Worm (Caenorhabditis elegans) whole organism, young adult: Measurements from ENCODE around the gene scc-1.
A peak's percentile ranks its signal among the peaks of the same experiment; 100 is the strongest.

ENCODE experiments used
- B0035.1 ChIP-seq: sonication (generic microtip); optimal IDR thresholded peaks from 2 replicates; lab custom pipeline; 2016; ENCODE audit warnings: missing genetic modification characterization, mild to moderate bottlenecking, missing compliant biosample characterization, missing genotype, missing genetic modification reagents
- C06A6.2 ChIP-seq: fragments of 200-800 bp; sonication (Bioruptor generic); conservative IDR thresholded peaks from 2 replicates; pipeline ENCODE4 v1.3.6; 2022; ENCODE audit warnings: missing genetic modification characterization, missing compliant biosample characterization
- D2030.7 ChIP-seq: fragments of 200-800 bp; sonication (Bioruptor generic); IDR thresholded peaks from 2 replicates; pipeline ENCODE4 v1.3.6; 2022; ENCODE audit warnings: missing genetic modification reagents, missing genetic modification characterization, missing compliant biosample characterization
- F49E8.2 ChIP-seq: sonication (generic microtip); optimal IDR thresholded peaks from 3 replicates; lab custom pipeline; 2017; ENCODE audit warnings: missing genetic modification characterization, mild to moderate bottlenecking, missing compliant biosample characterization, antibody characterized with exemption, moderate library complexity; ENCODE audit not compliant: insufficient read depth
- F52B5.7 ChIP-seq: sonication (generic microtip); optimal IDR thresholded peaks from 2 replicates; lab custom pipeline; 2016; ENCODE audit warnings: mild to moderate bottlenecking, missing genetic modification characterization, missing compliant biosample characterization
- F55B11.4 ChIP-seq: sonication (generic microtip); optimal IDR thresholded peaks from 2 replicates; lab custom pipeline; 2016; ENCODE audit warnings: missing compliant biosample characterization, missing genetic modification characterization, borderline replicate concordance; ENCODE audit not compliant: insufficient read depth
- F57C9.4 ChIP-seq: sonication (generic microtip); optimal IDR thresholded peaks from 2 replicates; lab custom pipeline; 2017; ENCODE audit warnings: mild to moderate bottlenecking, missing genetic modification characterization, missing compliant biosample characterization
- T26A5.8 ChIP-seq: sonication (generic microtip); optimal IDR thresholded peaks from 2 replicates; lab custom pipeline; 2016; ENCODE audit warnings: missing genetic modification characterization, missing compliant biosample characterization
- Y53F4B.3 ChIP-seq: fragments of 200-800 bp; sonication (Bioruptor generic); IDR thresholded peaks from 2 replicates; pipeline ENCODE4 v1.3.6; 2022; ENCODE audit warnings: missing genetic modification reagents, missing genetic modification characterization, missing compliant biosample characterization
- Y67H2A.10 ChIP-seq: fragments of 200-800 bp; sonication (Bioruptor generic); conservative IDR thresholded peaks from 2 replicates; pipeline ENCODE4 v1.3.6; 2022; ENCODE audit warnings: missing genetic modification reagents, missing genetic modification characterization, missing compliant biosample characterization
- atf-7 ChIP-seq: sonication (generic microtip); optimal IDR thresholded peaks from 2 replicates; lab custom pipeline; 2017; ENCODE audit warnings: mild to moderate bottlenecking, missing genetic modification characterization, missing compliant biosample characterization
- attf-5 ChIP-seq: fragments of 200-800 bp; sonication (Bioruptor generic); optimal IDR thresholded peaks from 2 replicates; lab custom pipeline; 2018; ENCODE audit warnings: mild to moderate bottlenecking, missing genetic modification characterization, missing compliant biosample characterization
- attf-6 ChIP-seq: fragments of 200-800 bp; sonication (Bioruptor generic); IDR thresholded peaks from 2 replicates; pipeline ENCODE4 v1.3.6; 2022; ENCODE audit warnings: missing genetic modification reagents, missing genetic modification characterization, missing compliant biosample characterization
- ceh-40 ChIP-seq: fragments of 200-800 bp; sonication (Bioruptor generic); IDR thresholded peaks from 2 replicates; pipeline ENCODE4 v1.3.6; 2022; ENCODE audit warnings: missing genetic modification characterization, missing compliant biosample characterization
- ceh-91 ChIP-seq: fragments of 200-800 bp; sonication (Bioruptor generic); IDR thresholded peaks from 2 replicates; pipeline ENCODE4 v1.3.6; 2022; ENCODE audit warnings: missing genetic modification reagents, missing genetic modification characterization, missing compliant biosample characterization
- dpl-1 ChIP-seq: fragments of 150-350 bp; optimal IDR thresholded peaks from 2 replicates; lab custom pipeline; 2014; ENCODE audit warnings: missing biosample characterization, missing genetic modification reagents, missing genetic modification characterization
- efl-1 ChIP-seq: fragments of 150-350 bp; optimal IDR thresholded peaks from 2 replicates; lab custom pipeline; 2014; ENCODE audit warnings: missing biosample characterization, missing genetic modification reagents, missing genetic modification characterization
- egl-18 ChIP-seq: fragments of 200-800 bp; sonication (Bioruptor generic); IDR thresholded peaks from 2 replicates; pipeline ENCODE4 v1.3.6; 2022; ENCODE audit warnings: missing genetic modification reagents, missing genetic modification characterization, missing compliant biosample characterization
- egrh-3 ChIP-seq: fragments of 200-800 bp; sonication (Bioruptor generic); IDR thresholded peaks from 2 replicates; pipeline ENCODE4 v1.3.6; 2022; ENCODE audit warnings: missing genetic modification reagents, missing genetic modification characterization, missing compliant biosample characterization
- ets-4 ChIP-seq: fragments of 200-800 bp; sonication (Bioruptor generic); optimal IDR thresholded peaks from 2 replicates; lab custom pipeline; 2018; ENCODE audit warnings: mild to moderate bottlenecking, missing genetic modification characterization, missing compliant biosample characterization
- hmg-1.2 ChIP-seq: fragments of 200-800 bp; sonication (Bioruptor generic); IDR thresholded peaks from 2 replicates; pipeline ENCODE4 v1.3.6; 2022; ENCODE audit warnings: missing genetic modification reagents, missing genetic modification characterization, missing compliant biosample characterization
- hmg-20 ChIP-seq: fragments of 200-800 bp; sonication (Bioruptor generic); IDR thresholded peaks from 2 replicates; pipeline ENCODE4 v1.3.6; 2022; ENCODE audit warnings: missing genetic modification reagents, missing genetic modification characterization, missing compliant biosample characterization
- hsf-1 ChIP-seq: fragments of 200-800 bp; sonication (Bioruptor generic); IDR thresholded peaks from 2 replicates; pipeline ENCODE4 v1.3.6; 2022; ENCODE audit warnings: missing genetic modification reagents, missing genetic modification characterization, missing compliant biosample characterization
- lag-1 ChIP-seq: fragments of 200-800 bp; sonication (Bioruptor generic); IDR thresholded peaks from 2 replicates; pipeline ENCODE4 v1.3.6; 2022; ENCODE audit warnings: missing genetic modification reagents, missing genetic modification characterization, missing compliant biosample characterization
- let-526 ChIP-seq: fragments of 200-800 bp; sonication (Bioruptor generic); IDR thresholded peaks from 2 replicates; pipeline ENCODE4 v1.3.6; 2022; ENCODE audit warnings: missing genetic modification reagents, missing genetic modification characterization, missing compliant biosample characterization
- lin-35 ChIP-seq, 3 experiments: fragments of 150-350 bp in 2 of 3; sonication (generic microtip) in 1 of 3; optimal IDR thresholded peaks; 2 replicates each; lab custom pipeline; 2014 to 2018; ENCODE audit warnings: missing biosample characterization in 3 of 3, missing genetic modification characterization in 3 of 3, missing genetic modification reagents in 3 of 3
- mes-4 ChIP-seq: sonication (generic microtip); optimal IDR thresholded peaks from 2 replicates; lab custom pipeline; 2016; ENCODE audit warnings: missing genotype, missing genetic modification characterization, missing compliant biosample characterization
- nhr-120 ChIP-seq: fragments of 200-800 bp; sonication (Bioruptor generic); IDR thresholded peaks from 2 replicates; pipeline ENCODE4 v1.3.6; 2022; ENCODE audit warnings: missing genetic modification characterization, missing compliant biosample characterization
- pbrm-1 ChIP-seq: fragments of 200-800 bp; sonication (Bioruptor generic); IDR thresholded peaks from 2 replicates; pipeline ENCODE4 v1.3.6; 2022; ENCODE audit warnings: missing genetic modification reagents, missing genetic modification characterization, missing compliant biosample characterization
- rcor-1 ChIP-seq: fragments of 200-800 bp; sonication (Bioruptor generic); IDR thresholded peaks from 2 replicates; pipeline ENCODE4 v1.3.6; 2022; ENCODE audit warnings: missing genetic modification reagents, missing genetic modification characterization, missing compliant biosample characterization
- rec-8 ChIP-seq, 2 experiments: sonication (generic microtip); optimal IDR thresholded peaks; 2 replicates each; lab custom pipeline; 2016; ENCODE audit warnings: mild to moderate bottlenecking in 2 of 2, missing genetic modification characterization in 2 of 2, missing genetic modification reagents in 2 of 2, missing genotype in 2 of 2, missing biosample characterization in 1 of 2, missing compliant biosample characterization in 1 of 2, moderate library complexity in 1 of 2
- repo-1 ChIP-seq: sonication (generic microtip); optimal IDR thresholded peaks from 2 replicates; lab custom pipeline; 2017; ENCODE audit warnings: mild to moderate bottlenecking, missing genetic modification characterization, missing compliant biosample characterization
- rpc-1 ChIP-seq, 2 experiments: fragments of 150-350 bp in 1 of 2; sonication (generic microtip) in 1 of 2; optimal IDR thresholded peaks; 2 replicates each; lab custom pipeline; 2014 to 2018; ENCODE audit warnings: missing biosample characterization in 1 of 2, missing genetic modification characterization in 1 of 2, missing genetic modification reagents in 1 of 2, missing genotype in 1 of 2
- sea-2 ChIP-seq: fragments of 200-800 bp; sonication (Bioruptor generic); IDR thresholded peaks from 2 replicates; pipeline ENCODE4 v1.3.6; 2022; ENCODE audit warnings: missing genetic modification characterization, missing compliant biosample characterization
- snpc-1.3 ChIP-seq: sonication (generic microtip); optimal IDR thresholded peaks from 2 replicates; lab custom pipeline; 2017; ENCODE audit warnings: missing genetic modification characterization, mild to moderate bottlenecking, missing compliant biosample characterization, antibody characterized with exemption, moderate library complexity, missing genotype, missing genetic modification reagents; ENCODE audit not compliant: insufficient read depth
- tbp1 ChIP-seq: fragments of 200-800 bp; sonication (Bioruptor generic); optimal IDR thresholded peaks from 2 replicates; lab custom pipeline; 2018; ENCODE audit warnings: mild to moderate bottlenecking, missing genetic modification characterization, missing compliant biosample characterization
- tbx-9 ChIP-seq: sonication (generic microtip); optimal IDR thresholded peaks from 2 replicates; lab custom pipeline; 2016; ENCODE audit warnings: borderline replicate concordance, missing genetic modification characterization, inconsistent platforms, missing compliant biosample characterization
- tlf-1 ChIP-seq: fragments of 200-800 bp; sonication (Bioruptor generic); optimal IDR thresholded peaks from 2 replicates; lab custom pipeline; 2018; ENCODE audit warnings: mild to moderate bottlenecking, missing genetic modification characterization, missing compliant biosample characterization
- zfh-2 ChIP-seq: fragments of 200-800 bp; sonication (Bioruptor generic); conservative IDR thresholded peaks from 2 replicates; pipeline ENCODE4 v1.3.6; 2022; ENCODE audit warnings: missing genetic modification reagents, missing genetic modification characterization, missing compliant biosample characterization
- zim-3 ChIP-seq: sonication (generic microtip); optimal IDR thresholded peaks from 2 replicates; lab custom pipeline; 2017; ENCODE audit warnings: mild to moderate bottlenecking, missing genetic modification characterization, moderate library complexity, missing compliant biosample characterization
- ztf-22 ChIP-seq: fragments of 200-800 bp; sonication (Bioruptor generic); optimal IDR thresholded peaks from 2 replicates; lab custom pipeline; 2018; ENCODE audit warnings: mild to moderate bottlenecking, missing genetic modification characterization, moderate library complexity, missing compliant biosample characterization
- ztf-25 ChIP-seq: fragments of 200-800 bp; sonication (Bioruptor generic); IDR thresholded peaks from 2 replicates; pipeline ENCODE4 v1.3.6; 2022; ENCODE audit warnings: missing genetic modification reagents, missing genetic modification characterization, missing compliant biosample characterization

The scc-1 gene

ce11 chrII:4733848-4734247 lies 35.3 kb downstream of the scc-1 start, which contains the start of gene F41C3.11:
F41C3.11 (minus strand) TSS chrII:4733948.
- no peak for TF ChIP-seq rpc-1 (optimal IDR thresholded peaks at IDR 0.05; lab: Kevin White, UChicago)
- TF ChIP-seq rpc-1 (tag; optimal IDR thresholded peaks at IDR 0.05; lab: Kevin White, UChicago) = no peak
- no peak for TF ChIP-seq lag-1 (GFP tag; lab: Robert Waterston, UW)
- TF ChIP-seq sea-2 = no peak
- no peak for TF ChIP-seq egl-18 (GFP tag; lab: Robert Waterston, UW)
- no peak for TF ChIP-seq zim-3 (tag; lab: Kevin White, UChicago)
- TF ChIP-seq dpl-1 (GFP tag; lab: Kevin White, UChicago) = no peak
- TF ChIP-seq T26A5.8 (tag; lab: Kevin White, UChicago) = no peak
- no peak for TF ChIP-seq repo-1 (tag; lab: Kevin White, UChicago)
- TF ChIP-seq attf-6 (GFP tag; lab: Robert Waterston, UW) = no peak

DNA sequence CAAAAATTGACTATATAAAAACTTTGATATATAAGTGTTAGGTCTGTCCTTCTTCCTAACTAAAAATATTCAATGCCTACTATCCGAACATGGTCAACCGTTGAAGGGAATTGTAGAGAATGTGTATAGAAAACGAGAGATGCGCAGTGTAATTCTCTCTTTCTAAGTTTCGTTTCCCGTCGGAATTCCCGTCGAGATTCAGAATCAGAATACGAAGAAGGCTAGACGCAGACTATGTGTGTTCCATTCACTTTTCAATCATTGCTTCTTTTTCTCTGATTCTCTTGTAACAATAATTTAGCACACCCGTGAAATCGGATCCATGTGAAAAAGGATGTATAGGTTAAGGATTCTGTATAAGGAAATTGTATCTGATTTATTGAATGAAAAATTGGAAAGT lies 36.0 kb downstream of the scc-1 start:
- no peak for TF ChIP-seq ceh-91 (GFP tag; lab: Robert Waterston, UW)
- TF ChIP-seq, all 124 proteins: peak for 0

DNA sequence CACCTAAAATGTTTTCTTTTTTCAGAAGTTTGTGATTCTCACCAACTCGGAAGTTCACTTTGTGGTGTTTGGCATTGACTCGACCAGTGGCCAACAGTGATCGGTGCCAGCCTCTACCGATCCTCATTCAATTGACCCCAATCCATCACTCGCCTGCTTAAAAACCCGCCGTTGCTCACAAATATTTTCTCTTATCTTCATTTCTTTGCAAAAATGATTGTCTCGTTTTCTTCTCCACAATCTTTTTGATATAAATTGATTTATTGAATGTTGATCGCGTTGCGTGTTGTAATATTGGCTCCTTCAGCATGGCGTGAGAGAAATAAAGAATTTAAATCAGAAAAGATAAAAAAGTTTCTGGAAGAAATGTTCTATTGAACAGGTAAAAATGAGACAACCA lies 38.1 kb downstream of the scc-1 start:
- TF ChIP-seq nhr-120 (GFP tag; lab: Robert Waterston, UW) = no peak
- no peak for TF ChIP-seq attf-5 (GFP tag; lab: Kevin White, UChicago)
- TF ChIP-seq ztf-25 (GFP tag; lab: Robert Waterston, UW) = no peak
- no peak for TF ChIP-seq atf-7 (tag; lab: Kevin White, UChicago)
- no peak for TF ChIP-seq egrh-3
- TF ChIP-seq mes-4 = no peak
- no peak for TF ChIP-seq lin-35 (GFP tag; optimal IDR thresholded peaks at IDR 0.05; lab: Kevin White, UChicago)
- TF ChIP-seq hmg-20 (GFP tag; lab: Robert Waterston, UW) = no peak
- no peak for TF ChIP-seq rcor-1 (GFP tag; lab: Robert Waterston, UW)
- no peak for TF ChIP-seq D2030.7 (GFP tag; lab: Robert Waterston, UW)
- TF ChIP-seq Y53F4B.3 (GFP tag; lab: Robert Waterston, UW) = no peak
- no peak for TF ChIP-seq pbrm-1 (GFP tag; lab: Robert Waterston, UW)
- TF ChIP-seq tbx-9 = no peak
- TF ChIP-seq F52B5.7 (tag; lab: Kevin White, UChicago) = no peak
- no peak for TF ChIP-seq zfh-2
- no peak for TF ChIP-seq Y67H2A.10 (GFP tag; lab: Robert Waterston, UW)
- no peak for TF ChIP-seq efl-1 (GFP tag; lab: Kevin White, UChicago)

DNA sequence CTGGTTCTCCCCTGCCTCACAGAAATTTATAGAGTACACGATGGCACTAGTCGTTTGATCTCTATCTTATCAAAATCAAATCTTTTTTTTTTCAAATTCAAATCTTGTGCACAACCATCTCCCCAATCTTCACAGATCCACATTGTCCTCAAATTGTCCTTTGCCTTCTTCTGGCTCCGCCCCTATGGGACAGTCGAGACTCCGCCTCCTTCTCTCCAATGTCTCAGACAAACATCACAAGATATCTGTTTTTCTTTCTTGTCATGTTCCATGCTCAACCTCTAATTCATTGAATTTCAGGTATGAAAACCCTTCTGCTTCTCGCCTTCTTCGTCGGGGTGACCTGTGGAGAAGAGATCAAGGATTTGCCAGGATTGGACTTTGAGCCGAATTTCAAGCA lies 38.8 kb downstream of the scc-1 start, which contains the start of gene ctsa-1.1:
Gene ctsa-1.1, plus strand, starts transcription at position 301 of the 400 bp plus-strand sequence.
- no peak for TF ChIP-seq ets-4
- TF ChIP-seq hsf-1 = 0 out of 2 replicates have a peak, but pooled peaks have one; percentile 33
- TF ChIP-seq, all 124 proteins: peak for 1

ce11 chrII:4739984-4740462 lies 41.5 kb downstream of the scc-1 start, which contains the start of gene eas-1:
eas-1 (plus strand) TSS chrII:4740412.
- no peak for TF ChIP-seq F55B11.4 (tag; lab: Kevin White, UChicago)
- TF ChIP-seq tlf-1 (GFP tag; lab: Kevin White, UChicago) = peak; percentile 20
- TF ChIP-seq tbp1 (GFP tag; lab: Kevin White, UChicago) = peak; percentile 44
- TF ChIP-seq ztf-22 = no peak
- TF ChIP-seq snpc-1.3 (tag; lab: Kevin White, UChicago) = no peak
- peak; percentile 73; the same call in 1 of the 2 replicates for TF ChIP-seq let-526 (GFP tag; lab: Robert Waterston, UW)
- TF ChIP-seq lin-35 (GFP tag; optimal IDR thresholded peaks at IDR 0.05; lab: Kevin White, UChicago) = peak in 2 of 3 experiments; percentile 46 to 91
- TF ChIP-seq hmg-1.2 (GFP tag; lab: Robert Waterston, UW) = 0 out of 2 replicates have a peak, but pooled peaks have one; percentile 23
- TF ChIP-seq F49E8.2 (tag; lab: Kevin White, UChicago) = no peak
- TF ChIP-seq rec-8 (tag; optimal IDR thresholded peaks at IDR 0.05; lab: Kevin White, UChicago) = no peak
- TF ChIP-seq C06A6.2 (GFP tag; lab: Robert Waterston, UW) = no peak
- TF ChIP-seq F57C9.4 (tag; lab: Kevin White, UChicago) = no peak
- no peak for TF ChIP-seq ceh-40
- TF ChIP-seq hsf-1 = no peak
- TF ChIP-seq B0035.1 = no peak
- TF ChIP-seq rcor-1 (GFP tag; lab: Robert Waterston, UW) = no peak; the same call in none of the 2 replicates
